In genomic region chr2L:8270916-8271315, dm6 we compare ENCODE assay signal across 3 fruit fly cellular contexts.
TF ChIP-seq lines count a peak whose summit lies in the region.

No protein-coding gene starts in this region.

TF ChIP-seq in whole organism, embryonic, 481 proteins besides CTCF, POLR2A, EP300 and RAD21 (continued from another document):
- TF ChIP-seq ttk (GFP tag; IDR thresholded peaks at IDR 0.05; lab: Robert Waterston, UW) = 0 out of 2 replicates have a peak, but pooled peaks have one; percentile 24
- TF ChIP-seq Bgb (GFP tag; IDR thresholded peaks at IDR 0.05; lab: Robert Waterston, UW; ENCODE audit: partially characterized antibody) = no peak
- TF ChIP-seq CG4820 (GFP tag; optimal IDR thresholded peaks at IDR 0.05; lab: Kevin White, UChicago) = no peak
- no peak for TF ChIP-seq CG18599 (GFP tag; optimal IDR thresholded peaks at IDR 0.05; lab: Kevin White, UChicago)
- TF ChIP-seq Ets65A (GFP tag; lab: Kevin White, UChicago) = peak; percentile 66
- peak in 1 of 2 experiments; percentile 63 for TF ChIP-seq bsh (GFP tag; optimal IDR thresholded peaks at IDR 0.05; lab: Kevin White, UChicago)
- TF ChIP-seq pum (GFP tag; optimal IDR thresholded peaks at IDR 0.05; lab: Kevin White, UChicago) = no peak
- TF ChIP-seq wdn (GFP tag; IDR thresholded peaks at IDR 0.05; lab: Robert Waterston, UW) = no peak
- TF ChIP-seq Xrp1 (GFP tag; IDR thresholded peaks at IDR 0.05; lab: Robert Waterston, UW) = peak; percentile 54; the same call in 1 of the 2 replicates
- no peak for TF ChIP-seq CG3065 (GFP tag; optimal IDR thresholded peaks at IDR 0.05; lab: Kevin White, UChicago)
- 0 out of 3 replicates have a peak, but pooled peaks have one; percentile 22 for TF ChIP-seq ci (GFP tag; IDR thresholded peaks at IDR 0.05; lab: Robert Waterston, UW)
- 0 out of 2 replicates have a peak, but pooled peaks have one; percentile 18 for TF ChIP-seq sisA (GFP tag; IDR thresholded peaks at IDR 0.05; lab: Robert Waterston, UW)
- TF ChIP-seq vvl (GFP tag; IDR thresholded peaks at IDR 0.05; lab: Robert Waterston, UW) = no peak
- TF ChIP-seq mam (GFP tag; optimal IDR thresholded peaks at IDR 0.05; lab: Kevin White, UChicago) = no peak
- TF ChIP-seq yki (optimal IDR thresholded peaks at IDR 0.05; lab: Kevin White, UChicago) = no peak
- TF ChIP-seq CG3847 (GFP tag; IDR thresholded peaks at IDR 0.05; lab: Robert Waterston, UW) = no peak
- TF ChIP-seq prd (optimal IDR thresholded peaks at IDR 0.05; lab: Kevin White, UChicago) = no peak
- TF ChIP-seq prd (GFP tag; IDR thresholded peaks at IDR 0.05; lab: Robert Waterston, UW) = peak; percentile 50; the same call in 1 of the 3 replicates
- no peak for TF ChIP-seq chm (GFP tag; IDR thresholded peaks at IDR 0.05; lab: Robert Waterston, UW)
- TF ChIP-seq CG2875 (GFP tag; optimal IDR thresholded peaks at IDR 0.05; lab: Kevin White, UChicago) = no peak
- 0 out of 2 replicates have a peak, but pooled peaks have one; percentile 31 for TF ChIP-seq E2f1 (GFP tag; IDR thresholded peaks at IDR 0.05; lab: Robert Waterston, UW)
- TF ChIP-seq exex (tag; optimal IDR thresholded peaks at IDR 0.05; lab: Kevin White, UChicago) = no peak
- peak; percentile 84 for TF ChIP-seq Drgx (GFP tag; IDR thresholded peaks at IDR 0.05; lab: Robert Waterston, UW)
- no peak for TF ChIP-seq ase (GFP tag; IDR thresholded peaks at IDR 0.05; lab: Robert Waterston, UW)
- TF ChIP-seq klu (GFP tag; IDR thresholded peaks at IDR 0.05; lab: Robert Waterston, UW) = no peak
- no peak for TF ChIP-seq CG6175 (GFP tag; IDR thresholded peaks at IDR 0.05; lab: Robert Waterston, UW)
- TF ChIP-seq HLHmδ (GFP tag; optimal IDR thresholded peaks at IDR 0.05; lab: Kevin White, UChicago) = no peak

TF ChIP-seq in whole organism, prepupa, 60 proteins besides CTCF, POLR2A, EP300 and RAD21 (continued from another document):
- TF ChIP-seq CG6276 (GFP tag; optimal IDR thresholded peaks at IDR 0.05; lab: Kevin White, UChicago) (peak; percentile 57), Gug (GFP tag; IDR thresholded peaks at IDR 0.05; lab: Robert Waterston, UW) (peak; percentile 86), achi (GFP tag; optimal IDR thresholded peaks at IDR 0.05; lab: Kevin White, UChicago) (peak; percentile 72), Hr4 (GFP tag; optimal IDR thresholded peaks at IDR 0.05; lab: Kevin White, UChicago) (peak; percentile 67), CG6854 (GFP tag; optimal IDR thresholded peaks at IDR 0.05; lab: Kevin White, UChicago) (no peak), Eip78C (GFP tag; lab: Kevin White, UChicago) (peak; percentile 88), CG11762 (GFP tag; optimal IDR thresholded peaks at IDR 0.05; lab: Kevin White, UChicago; ENCODE audit: insufficient read depth) (no peak), Lpt (GFP tag; optimal IDR thresholded peaks at IDR 0.05; lab: Kevin White, UChicago) (peak; percentile 55), cyc (GFP tag; optimal IDR thresholded peaks at IDR 0.05; lab: Kevin White, UChicago) (peak; percentile 45), vri (GFP tag; optimal IDR thresholded peaks at IDR 0.05; lab: Kevin White, UChicago) (peak; percentile 16), Sox15 (GFP tag; optimal IDR thresholded peaks at IDR 0.05; lab: Kevin White, UChicago) (no peak), eg (GFP tag; IDR thresholded peaks at IDR 0.05; lab: Robert Waterston, UW) (peak; percentile 82), ss (GFP tag; optimal IDR thresholded peaks at IDR 0.05; lab: Kevin White, UChicago) (peak; percentile 5 to 58), acj6 (GFP tag; optimal IDR thresholded peaks at IDR 0.05; lab: Kevin White, UChicago) (peak; percentile 50), topi (GFP tag; optimal IDR thresholded peaks at IDR 0.05; lab: Kevin White, UChicago) (peak; percentile 41), Hr38 (GFP tag; optimal IDR thresholded peaks at IDR 0.05; lab: Kevin White, UChicago) (no peak), CG4318 (GFP tag; optimal IDR thresholded peaks at IDR 0.05; lab: Kevin White, UChicago) (peak; percentile 17), Smox (GFP tag; optimal IDR thresholded peaks at IDR 0.05; lab: Kevin White, UChicago) (no peak), CG34406 (GFP tag; optimal IDR thresholded peaks at IDR 0.05; lab: Kevin White, UChicago) (peak; percentile 27), svp (GFP tag; lab: Kevin White, UChicago) (peak; percentile 43), CG10631 (GFP tag; optimal IDR thresholded peaks at IDR 0.05; lab: Kevin White, UChicago) (peak; percentile 72), spab (GFP tag; optimal IDR thresholded peaks at IDR 0.05; lab: Kevin White, UChicago) (peak; percentile 63), CG15336 (GFP tag; IDR thresholded peaks at IDR 0.05; lab: Robert Waterston, UW) (peak; percentile 92), Eip93F (GFP tag; optimal IDR thresholded peaks at IDR 0.05; lab: Kevin White, UChicago) (no peak), net (GFP tag; optimal IDR thresholded peaks at IDR 0.05; lab: Kevin White, UChicago) (peak; percentile 63), pdm3 (GFP tag; optimal IDR thresholded peaks at IDR 0.05; lab: Kevin White, UChicago) (peak; percentile 60), Ets21C (GFP tag; optimal IDR thresholded peaks at IDR 0.05; lab: Kevin White, UChicago) (no peak), CG6792 (GFP tag; optimal IDR thresholded peaks at IDR 0.05; lab: Kevin White, UChicago) (peak; percentile 50), CG31627 (GFP tag; optimal IDR thresholded peaks at IDR 0.05; lab: Kevin White, UChicago) (no peak), Blimp-1 (GFP tag; optimal IDR thresholded peaks at IDR 0.05; lab: Kevin White, UChicago) (no peak), Sox14 (GFP tag; optimal IDR thresholded peaks at IDR 0.05; lab: Kevin White, UChicago) (peak; percentile 58), CG3919 (GFP tag; optimal IDR thresholded peaks at IDR 0.05; lab: Kevin White, UChicago) (peak; percentile 65), CG32006 (GFP tag; optimal IDR thresholded peaks at IDR 0.05; lab: Kevin White, UChicago) (peak; percentile 85), fd85E (GFP tag; optimal IDR thresholded peaks at IDR 0.05; lab: Kevin White, UChicago) (no peak), CG6808 (GFP tag; optimal IDR thresholded peaks at IDR 0.05; lab: Kevin White, UChicago) (peak; percentile 61), dac (GFP tag; optimal IDR thresholded peaks at IDR 0.05; lab: Kevin White, UChicago) (peak; percentile 32), CG3032 (tag; optimal IDR thresholded peaks at IDR 0.05; lab: Kevin White, UChicago) (peak; percentile 44)

TF ChIP-seq in whole organism, wandering third instar larva, 38 proteins besides CTCF, POLR2A, EP300 and RAD21 (continued from another document):
- no peak for TF ChIP-seq Hr83 (GFP tag; optimal IDR thresholded peaks at IDR 0.05; lab: Kevin White, UChicago; ENCODE audit: poor library complexity, severe bottlenecking)
- no peak for TF ChIP-seq dl (GFP tag; optimal IDR thresholded peaks at IDR 0.05; lab: Kevin White, UChicago; ENCODE audit: insufficient read depth in 1 of 2, partially characterized antibody in 2 of 2)
- TF ChIP-seq GATAd (GFP tag; optimal IDR thresholded peaks at IDR 0.05; lab: Kevin White, UChicago) = no peak
- TF ChIP-seq Abd-B (GFP tag; optimal IDR thresholded peaks at IDR 0.05; lab: Kevin White, UChicago) = no peak
- TF ChIP-seq Mio (GFP tag; optimal IDR thresholded peaks at IDR 0.05; lab: Kevin White, UChicago) = no peak
TF ChIP-seq in whole organism, wandering third instar larva: peak in this region for 8.
